Worm (Caenorhabditis elegans) whole organism, L4 larva: ENCODE results near the gene C46F11.5.

ENCODE experiments used
- F37D6.2 ChIP-seq: sonication (generic microtip); optimal IDR thresholded peaks from 2 replicates; lab custom pipeline; 2016; ENCODE audit warnings: mild to moderate bottlenecking, missing genetic modification characterization, missing compliant biosample characterization
- R02D3.7 ChIP-seq: fragments of 150-350 bp; sonication (generic microtip); optimal IDR thresholded peaks from 3 replicates; lab custom pipeline; 2014; ENCODE audit warnings: missing biosample characterization, missing genetic modification characterization
- T20F7.1 ChIP-seq: fragments of 200-800 bp; sonication (Bioruptor generic); optimal IDR thresholded peaks from 2 replicates; lab custom pipeline; 2018; ENCODE audit warnings: mild to moderate bottlenecking, missing genetic modification characterization, missing compliant biosample characterization
- T26A8.4 ChIP-seq: fragments of 200-800 bp; sonication (Bioruptor generic); IDR thresholded peaks from 2 replicates; pipeline ENCODE4 v1.3.6; 2022; ENCODE audit warnings: missing genetic modification characterization, missing compliant biosample characterization
- Y5F2A.4 ChIP-seq: fragments of 200-800 bp; sonication (Bioruptor generic); optimal IDR thresholded peaks from 2 replicates; lab custom pipeline; 2018; ENCODE audit warnings: mild to moderate bottlenecking, missing genetic modification characterization, missing compliant biosample characterization
- aha-1 ChIP-seq: fragments of 150-350 bp; peaks from one replicate; lab custom pipeline; 2014; ENCODE audit warnings: missing biosample characterization, missing genetic modification characterization
- aly-2 ChIP-seq: sonication (generic microtip); optimal IDR thresholded peaks from 2 replicates; lab custom pipeline; 2018; ENCODE audit warnings: missing biosample characterization, missing genetic modification characterization
- arid-1 ChIP-seq: fragments of 200-800 bp; sonication (Bioruptor generic); conservative IDR thresholded peaks from 2 replicates; pipeline ENCODE4 v1.3.6; 2022; ENCODE audit warnings: missing genetic modification reagents, missing genetic modification characterization, missing compliant biosample characterization
- ceh-20 ChIP-seq: fragments of 200-800 bp; sonication (Bioruptor generic); IDR thresholded peaks from 2 replicates; pipeline ENCODE4 v1.3.6; 2022; ENCODE audit warnings: missing genetic modification reagents, missing genetic modification characterization, missing compliant biosample characterization
- ceh-28 ChIP-seq: fragments of 150-350 bp; optimal IDR thresholded peaks from 2 replicates; lab custom pipeline; 2014; ENCODE audit warnings: missing biosample characterization, missing genetic modification reagents, missing genetic modification characterization
- ceh-62 ChIP-seq: sonication (generic microtip); optimal IDR thresholded peaks from 2 replicates; lab custom pipeline; 2017; ENCODE audit warnings: missing biosample characterization, missing genetic modification characterization
- ces-1 ChIP-seq: fragments of 150-350 bp; sonication (generic microtip); optimal IDR thresholded peaks from 4 replicates; lab custom pipeline; 2014; ENCODE audit warnings: missing biosample characterization, missing genetic modification reagents, missing genetic modification characterization
- ctbp-1 ChIP-seq: fragments of 200-800 bp; sonication (Bioruptor generic); IDR thresholded peaks from 2 replicates; pipeline ENCODE4 v1.3.6; 2022; ENCODE audit warnings: missing genetic modification reagents, missing genetic modification characterization, missing compliant biosample characterization
- daf-16 ChIP-seq, 3 experiments: sonication (generic microtip); optimal IDR thresholded peaks; 2 replicates each; lab custom pipeline; 2016 to 2017; ENCODE audit warnings: missing genetic modification characterization in 3 of 3, missing genetic modification reagents in 3 of 3, mild to moderate bottlenecking in 2 of 3, missing compliant biosample characterization in 2 of 3, missing biosample characterization in 1 of 3, moderate library complexity in 1 of 3
- daf-8 ChIP-seq: fragments of 200-800 bp; sonication (Bioruptor generic); IDR thresholded peaks from 2 replicates; pipeline ENCODE4 v1.3.6; 2022; ENCODE audit warnings: missing genetic modification characterization, missing compliant biosample characterization
- dmd-6 ChIP-seq: fragments of 200-800 bp; sonication (Bioruptor generic); IDR thresholded peaks from 2 replicates; pipeline ENCODE4 v1.3.6; 2022; ENCODE audit warnings: missing genetic modification reagents, missing genetic modification characterization, missing compliant biosample characterization
- dmd-8 ChIP-seq: fragments of 200-800 bp; sonication (Bioruptor generic); IDR thresholded peaks from 2 replicates; pipeline ENCODE4 v1.3.6; 2022; ENCODE audit warnings: missing genetic modification characterization, missing compliant biosample characterization
- dpl-1 ChIP-seq: fragments of 150-350 bp; optimal IDR thresholded peaks from 2 replicates; lab custom pipeline; 2014; ENCODE audit warnings: missing biosample characterization, missing genetic modification reagents, missing genetic modification characterization
- dve-1 ChIP-seq: sonication (generic microtip); optimal IDR thresholded peaks from 2 replicates; lab custom pipeline; 2017; ENCODE audit warnings: antibody characterized with exemption, mild to moderate bottlenecking, missing genetic modification characterization, missing compliant biosample characterization; ENCODE audit not compliant: insufficient read depth
- egl-27 ChIP-seq: sonication (generic microtip); optimal IDR thresholded peaks from 3 replicates; lab custom pipeline; 2017; ENCODE audit warnings: missing biosample characterization, missing genetic modification reagents, missing genetic modification characterization
- egl-43 ChIP-seq: fragments of 200-800 bp; sonication (Bioruptor generic); IDR thresholded peaks from 2 replicates; pipeline ENCODE4 v1.3.6; 2022; ENCODE audit warnings: missing genetic modification reagents, missing genetic modification characterization, missing compliant biosample characterization
- fkh-10 ChIP-seq: fragments of 150-350 bp; optimal IDR thresholded peaks from 2 replicates; lab custom pipeline; 2014; ENCODE audit warnings: missing biosample characterization, missing genetic modification reagents, missing genetic modification characterization
- fos-1 ChIP-seq: fragments of 150-350 bp; optimal IDR thresholded peaks from 2 replicates; lab custom pipeline; 2014; ENCODE audit warnings: missing biosample characterization, missing genetic modification characterization
- gei-8 ChIP-seq: fragments of 200-800 bp; sonication (Bioruptor generic); optimal IDR thresholded peaks from 2 replicates; lab custom pipeline; 2018; ENCODE audit warnings: mild to moderate bottlenecking, missing genetic modification characterization, missing compliant biosample characterization
- hlh-30 ChIP-seq: sonication (generic microtip); optimal IDR thresholded peaks from 2 replicates; lab custom pipeline; 2017; ENCODE audit warnings: antibody characterized with exemption, mild to moderate bottlenecking, missing genetic modification characterization, missing compliant biosample characterization; ENCODE audit not compliant: insufficient read depth
- hmg-1.1 ChIP-seq: fragments of 200-800 bp; sonication (Bioruptor generic); IDR thresholded peaks from 2 replicates; pipeline ENCODE4 v1.3.6; 2022; ENCODE audit warnings: missing genetic modification reagents, missing genetic modification characterization, missing compliant biosample characterization
- lin-29 ChIP-seq: fragments of 200-800 bp; sonication (Bioruptor generic); IDR thresholded peaks from 2 replicates; pipeline ENCODE4 v1.3.6; 2022; ENCODE audit warnings: missing genetic modification reagents, missing genetic modification characterization, missing compliant biosample characterization
- lin-38 ChIP-seq: fragments of 200-800 bp; sonication (Bioruptor generic); IDR thresholded peaks from 2 replicates; pipeline ENCODE4 v1.3.6; 2022; ENCODE audit warnings: missing genetic modification reagents, missing genetic modification characterization, missing compliant biosample characterization
- lin-39 ChIP-seq: fragments of 150-350 bp; optimal IDR thresholded peaks from 2 replicates; lab custom pipeline; 2014; ENCODE audit warnings: missing biosample characterization, missing genetic modification reagents, missing genetic modification characterization
- lir-3 ChIP-seq: sonication (generic microtip); optimal IDR thresholded peaks from 2 replicates; lab custom pipeline; 2016; ENCODE audit warnings: mild to moderate bottlenecking, missing genetic modification characterization, missing compliant biosample characterization
- lsy-2 ChIP-seq, 2 experiments: fragments of 150-350 bp in 1 of 2; sonication (generic microtip) in 1 of 2; optimal IDR thresholded peaks; 2 replicates each; lab custom pipeline; 2014 to 2017; ENCODE audit warnings: missing biosample characterization in 2 of 2, missing genetic modification characterization in 2 of 2
- mep-1 ChIP-seq: fragments of 150-350 bp; sonication (generic microtip); optimal IDR thresholded peaks from 3 replicates; lab custom pipeline; 2014; ENCODE audit warnings: missing biosample characterization, missing genetic modification characterization
- mes-2 ChIP-seq: sonication (generic microtip); optimal IDR thresholded peaks from 2 replicates; lab custom pipeline; 2016; ENCODE audit warnings: missing genotype, mild to moderate bottlenecking, missing genetic modification characterization, missing compliant biosample characterization; ENCODE audit not compliant: poor library complexity, severe bottlenecking
- mxl-2 ChIP-seq: fragments of 200-800 bp; sonication (Bioruptor generic); conservative IDR thresholded peaks from 2 replicates; pipeline ENCODE4 v1.3.6; 2022; ENCODE audit warnings: missing genetic modification reagents, missing genetic modification characterization, missing compliant biosample characterization
- mxl-3 ChIP-seq: fragments of 200-800 bp; sonication (Bioruptor generic); optimal IDR thresholded peaks from 2 replicates; lab custom pipeline; 2018; ENCODE audit warnings: mild to moderate bottlenecking, missing genetic modification characterization, missing compliant biosample characterization
- nhr-28 ChIP-seq: fragments of 150-350 bp; optimal IDR thresholded peaks from 2 replicates; lab custom pipeline; 2014; ENCODE audit warnings: missing biosample characterization, missing genetic modification characterization
- nhr-76 ChIP-seq: fragments of 150-350 bp; optimal IDR thresholded peaks from 2 replicates; lab custom pipeline; 2014; ENCODE audit warnings: missing biosample characterization, missing genetic modification characterization
- nhr-77 ChIP-seq: fragments of 150-350 bp; optimal IDR thresholded peaks from 2 replicates; lab custom pipeline; 2014; ENCODE audit warnings: missing biosample characterization, missing genetic modification characterization
- pqm-1 ChIP-seq: sonication (generic microtip); optimal IDR thresholded peaks from 2 replicates; lab custom pipeline; 2017; ENCODE audit warnings: missing biosample characterization, missing genetic modification characterization
- saeg-2 ChIP-seq: fragments of 200-800 bp; sonication (Bioruptor generic); IDR thresholded peaks from 2 replicates; pipeline ENCODE4 v1.3.6; 2022; ENCODE audit warnings: missing genetic modification reagents, missing genetic modification characterization, missing compliant biosample characterization
- set-16 ChIP-seq: fragments of 200-800 bp; sonication (Bioruptor generic); IDR thresholded peaks from 2 replicates; pipeline ENCODE4 v1.3.6; 2022; ENCODE audit warnings: missing genetic modification reagents, missing genetic modification characterization, missing compliant biosample characterization
- skn-1 ChIP-seq: fragments of 150-350 bp; optimal IDR thresholded peaks from 2 replicates; lab custom pipeline; 2014; ENCODE audit warnings: missing biosample characterization, missing genetic modification characterization
- snpc-1.2 ChIP-seq: fragments of 200-800 bp; sonication (Bioruptor generic); IDR thresholded peaks from 2 replicates; pipeline ENCODE4 v1.3.6; 2022; ENCODE audit warnings: missing genetic modification reagents, missing genetic modification characterization, missing compliant biosample characterization
- spr-3 ChIP-seq: fragments of 200-800 bp; sonication (Bioruptor generic); optimal IDR thresholded peaks from 2 replicates; lab custom pipeline; 2018; ENCODE audit warnings: mild to moderate bottlenecking, missing genetic modification characterization, missing compliant biosample characterization
- tag-97 ChIP-seq: fragments of 200-800 bp; sonication (Bioruptor generic); IDR thresholded peaks from 2 replicates; pipeline ENCODE4 v1.3.6; 2022; ENCODE audit warnings: missing genetic modification characterization, missing compliant biosample characterization
- unc-130 ChIP-seq: sonication (generic microtip); optimal IDR thresholded peaks from 2 replicates; lab custom pipeline; 2016; ENCODE audit warnings: missing genetic modification reagents, missing genetic modification characterization, missing compliant biosample characterization
- unc-62 ChIP-seq, 3 experiments: fragments of 150-350 bp in 1 of 3; sonication (generic microtip); optimal IDR thresholded peaks in 2 of 3; peaks in 1 of 3; 1 replicate in 1 of 3; 2 replicates in 2 of 3; lab custom pipeline; 2014 to 2017; ENCODE audit warnings: missing biosample characterization in 3 of 3, missing genetic modification characterization in 3 of 3, missing genetic modification reagents in 3 of 3, missing genotype in 1 of 3
- vab-7 ChIP-seq: fragments of 200-800 bp; sonication (Bioruptor generic); IDR thresholded peaks from 2 replicates; pipeline ENCODE4 v1.3.6; 2022; ENCODE audit warnings: missing genetic modification reagents, missing genetic modification characterization, missing compliant biosample characterization
- zag-1 ChIP-seq: fragments of 150-350 bp; optimal IDR thresholded peaks from 2 replicates; lab custom pipeline; 2014; ENCODE audit warnings: missing biosample characterization, missing genetic modification characterization
- zfp-2 ChIP-seq: sonication (generic microtip); optimal IDR thresholded peaks from 2 replicates; lab custom pipeline; 2016; ENCODE audit warnings: mild to moderate bottlenecking, missing genetic modification characterization, missing compliant biosample characterization
- ztf-11 ChIP-seq: fragments of 150-350 bp; optimal IDR thresholded peaks from 2 replicates; lab custom pipeline; 2014; ENCODE audit warnings: missing biosample characterization, missing genetic modification characterization

The C46F11.5 gene

ce11 chrIII:3677378-3677777 is 20.0 kb upstream of the C46F11.5 start (continued):
- TF ChIP-seq lir-3 (no peak), lin-29 (no peak), mes-2 (tag; lab: Kevin White, UChicago) (peak; percentile 20), set-16 (GFP tag; lab: Robert Waterston, UW) (no peak), ctbp-1 (GFP tag; lab: Robert Waterston, UW) (peak; percentile 80), zag-1 (no peak), lin-38 (GFP tag; lab: Robert Waterston, UW) (0 out of 2 replicates have a peak, but pooled peaks have one; percentile 18), R02D3.7 (tag; lab: Kevin White, UChicago) (no peak), T20F7.1 (no peak), nhr-76 (no peak), spr-3 (GFP tag; lab: Kevin White, UChicago) (no peak), hlh-30 (tag; lab: Kevin White, UChicago) (peak; percentile 73), Y5F2A.4 (no peak), vab-7 (GFP tag; lab: Robert Waterston, UW) (no peak), ztf-11 (tag; lab: Kevin White, UChicago) (no peak), ceh-28 (peak; percentile 67), mep-1 (peak; percentile 74), zfp-2 (no peak), pqm-1 (tag; lab: Kevin White, UChicago) (no peak), nhr-28 (tag; lab: Kevin White, UChicago) (no peak), lin-39 (peak; percentile 61), dmd-8 (GFP tag; lab: Robert Waterston, UW) (no peak), daf-8 (no peak), skn-1 (no peak), ceh-20 (GFP tag; lab: Robert Waterston, UW) (0 out of 2 replicates have a peak, but pooled peaks have one; percentile 52), mxl-2 (GFP tag; lab: Robert Waterston, UW) (no peak), ces-1 (peak; percentile 43), lsy-2 (tag; optimal IDR thresholded peaks at IDR 0.05; lab: Kevin White, UChicago) (peak; percentile 60 to 81), snpc-1.2 (no peak), fos-1 (tag; lab: Kevin White, UChicago) (no peak), tag-97 (GFP tag; lab: Robert Waterston, UW) (no peak), gei-8 (GFP tag; lab: Kevin White, UChicago) (no peak), saeg-2 (GFP tag; lab: Robert Waterston, UW) (peak; percentile 9; the same call in 1 of the 2 replicates), daf-16 (GFP tag; optimal IDR thresholded peaks at IDR 0.05; lab: Kevin White, UChicago) (peak in 1 of 2 experiments; percentile 59), daf-16 (tag; optimal IDR thresholded peaks at IDR 0.05; lab: Kevin White, UChicago) (no peak), dpl-1 (peak; percentile 29), egl-43 (GFP tag; lab: Robert Waterston, UW) (peak; percentile 72), unc-62 (GFP tag; optimal IDR thresholded peaks at IDR 0.05 in 1 of 2; lab: Kevin White, UChicago) (no peak), unc-62 (tag; optimal IDR thresholded peaks at IDR 0.05; lab: Kevin White, UChicago) (no peak), nhr-77 (no peak), mxl-3 (GFP tag; lab: Kevin White, UChicago) (no peak), F37D6.2 (peak; percentile 43), aha-1 (tag; lab: Kevin White, UChicago) (peak; percentile 94), aly-2 (tag; lab: Kevin White, UChicago) (no peak), arid-1 (GFP tag; lab: Robert Waterston, UW) (no peak), fkh-10 (GFP tag; lab: Kevin White, UChicago) (peak; percentile 93), egl-27 (no peak), dmd-6 (no peak), hmg-1.1 (GFP tag; lab: Robert Waterston, UW) (peak; percentile 85), ceh-62 (tag; lab: Kevin White, UChicago) (no peak), unc-130 (no peak), T26A8.4 (GFP tag; lab: Robert Waterston, UW) (peak; percentile 50; the same call in 1 of the 2 replicates), dve-1 (tag; lab: Kevin White, UChicago) (peak; percentile 32)
